Worm (Caenorhabditis elegans): ENCODE measurements around the gene ZC204.14.

DNA sequence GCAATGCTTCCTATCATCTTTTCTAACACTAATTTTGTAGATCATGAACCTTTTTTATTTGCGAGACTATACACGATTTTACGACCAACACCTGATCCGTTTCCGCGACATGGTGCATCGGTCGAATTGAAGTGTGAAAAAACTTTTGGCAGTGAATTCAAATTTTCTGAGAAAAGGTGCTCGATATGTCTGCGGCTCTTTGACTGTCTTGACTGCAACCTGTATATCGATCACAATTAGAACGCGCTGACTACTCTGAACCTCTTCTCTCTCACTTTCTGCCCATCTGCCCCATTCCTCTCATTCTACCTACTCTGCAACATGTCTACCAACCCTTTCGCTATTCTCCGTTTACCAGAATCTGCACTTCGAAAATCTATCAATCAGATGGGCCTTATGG is 19.5 kb upstream of the ZC204.14 start, which contains the start of gene fbxb-26:
- TF ChIP-seq C16A3.4 (tag; optimal IDR thresholded peaks at IDR 0.05): no peak
- no peak for TF ChIP-seq ztf-11 (tag; optimal IDR thresholded peaks at IDR 0.05)
- TF ChIP-seq mdl-1 (tag; optimal IDR thresholded peaks at IDR 0.05): no peak
- TF ChIP-seq unc-130 (tag; optimal IDR thresholded peaks at IDR 0.05): no peak
- TF ChIP-seq tlp-1 (tag; optimal IDR thresholded peaks at IDR 0.05): no peak
- no peak for TF ChIP-seq elt-2 (tag; optimal IDR thresholded peaks at IDR 0.05)
- no peak for TF ChIP-seq aly-2 (tag; optimal IDR thresholded peaks at IDR 0.05)
- no peak for TF ChIP-seq fkh-4 (tag; optimal IDR thresholded peaks at IDR 0.05; ENCODE audit: borderline replicate concordance)
- no peak for TF ChIP-seq sox-4 (tag; optimal IDR thresholded peaks at IDR 0.05)
- no peak for TF ChIP-seq unc-30 (tag; optimal IDR thresholded peaks at IDR 0.05)
- no peak for TF ChIP-seq ama-1 (optimal IDR thresholded peaks at IDR 0.05)

Data from whole organism, L1 larva.